Worm (Caenorhabditis elegans) whole organism, L4 larva: ENCODE measurements around the gene F35C11.5.

Source experiments
- aha-1 ChIP-seq: fragments of 150-350 bp; peaks from one replicate; lab custom pipeline; 2014; ENCODE audit warnings: missing biosample characterization, missing genetic modification characterization
- ama-1 ChIP-seq: fragments of 150-350 bp; optimal IDR thresholded peaks from 2 replicates; lab custom pipeline; 2014; ENCODE audit warnings: inconsistent platforms, mixed read lengths
- daf-12 ChIP-seq: fragments of 150-350 bp; optimal IDR thresholded peaks from 2 replicates; lab custom pipeline; 2014; ENCODE audit warnings: missing biosample characterization, missing genetic modification reagents, missing genetic modification characterization
- dmd-6 ChIP-seq: fragments of 200-800 bp; sonication (Bioruptor generic); IDR thresholded peaks from 2 replicates; pipeline ENCODE4 v1.3.6; 2022; ENCODE audit warnings: missing genetic modification reagents, missing genetic modification characterization, missing compliant biosample characterization
- fkh-10 ChIP-seq: fragments of 150-350 bp; optimal IDR thresholded peaks from 2 replicates; lab custom pipeline; 2014; ENCODE audit warnings: missing biosample characterization, missing genetic modification reagents, missing genetic modification characterization
- lir-3 ChIP-seq: sonication (generic microtip); optimal IDR thresholded peaks from 2 replicates; lab custom pipeline; 2016; ENCODE audit warnings: mild to moderate bottlenecking, missing genetic modification characterization, missing compliant biosample characterization
- nhr-11 ChIP-seq: fragments of 150-350 bp; optimal IDR thresholded peaks from 2 replicates; lab custom pipeline; 2014; ENCODE audit warnings: missing biosample characterization, missing genetic modification characterization
- nhr-237 ChIP-seq: sonication (generic microtip); optimal IDR thresholded peaks from 2 replicates; lab custom pipeline; 2017; ENCODE audit warnings: missing biosample characterization, missing genetic modification characterization
- pha-4 ChIP-seq, 2 experiments: fragments of 150-350 bp in 1 of 2; fragments of 200-800 bp in 1 of 2; sonication (Bioruptor generic) in 1 of 2; IDR thresholded peaks in 1 of 2; optimal IDR thresholded peaks in 1 of 2; 2 replicates each; pipeline versions ENCODE4 v1.3.6 to Lab custom; 2014 to 2022; ENCODE audit warnings: missing genetic modification characterization in 2 of 2, missing genetic modification reagents in 2 of 2, missing biosample characterization in 1 of 2, missing compliant biosample characterization in 1 of 2
- snpc-4 ChIP-seq: fragments of 150-350 bp; optimal IDR thresholded peaks from 2 replicates; lab custom pipeline; 2014; ENCODE audit warnings: missing biosample characterization, missing genetic modification characterization
- spr-3 ChIP-seq: fragments of 200-800 bp; sonication (Bioruptor generic); optimal IDR thresholded peaks from 2 replicates; lab custom pipeline; 2018; ENCODE audit warnings: mild to moderate bottlenecking, missing genetic modification characterization, missing compliant biosample characterization
- zag-1 ChIP-seq: fragments of 150-350 bp; optimal IDR thresholded peaks from 2 replicates; lab custom pipeline; 2014; ENCODE audit warnings: missing biosample characterization, missing genetic modification characterization

DNA sequence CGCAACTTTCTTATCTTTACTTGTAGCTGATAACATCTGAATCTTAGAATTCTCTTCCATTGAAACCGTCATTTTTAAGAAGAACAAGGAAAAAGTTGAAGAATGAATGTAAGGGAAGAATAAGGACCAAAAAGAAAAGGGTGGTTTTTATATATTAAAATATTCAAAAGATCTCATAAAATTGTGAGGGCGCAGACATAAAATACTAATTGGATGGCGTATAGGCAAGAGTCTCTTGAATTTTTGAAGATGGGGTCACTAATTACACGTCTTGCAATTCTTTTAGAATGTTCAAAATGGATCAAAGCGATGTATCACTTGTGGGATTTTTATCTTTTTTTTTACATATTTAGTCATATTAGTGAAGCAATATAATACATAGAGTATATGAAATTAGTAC is 40.9 kb upstream of the F35C11.5 start, which contains the start of gene twk-3:
- TF ChIP-seq aha-1 (tag; lab: Kevin White, UChicago): no peak
- TF ChIP-seq lir-3 (tag; lab: Kevin White, UChicago): no peak
- TF ChIP-seq nhr-237: no peak
- no peak for TF ChIP-seq zag-1 (tag; lab: Kevin White, UChicago)
- no peak for TF ChIP-seq snpc-4 (tag; lab: Kevin White, UChicago)
- TF ChIP-seq dmd-6 (GFP tag; lab: Robert Waterston, UW): no peak
- no peak for TF ChIP-seq spr-3 (GFP tag; lab: Kevin White, UChicago)
- TF ChIP-seq fkh-10 (GFP tag; lab: Kevin White, UChicago): no peak
- no peak for TF ChIP-seq daf-12 (tag; lab: Kevin White, UChicago)
- TF ChIP-seq nhr-11 (tag; lab: Kevin White, UChicago): no peak
- no peak for TF ChIP-seq ama-1 (lab: Kevin White, UChicago)
- no peak for TF ChIP-seq pha-4 (GFP tag; IDR thresholded peaks at IDR 0.05; lab: Robert Waterston, UW)
- no peak for TF ChIP-seq pha-4 (tag; optimal IDR thresholded peaks at IDR 0.05; lab: Kevin White, UChicago)
